Worm (Caenorhabditis elegans) whole organism, L2 larva: ENCODE results near the gene B0457.2.

Experiments used
- ama-1 ChIP-seq: fragments of 150-350 bp; optimal IDR thresholded peaks from 2 replicates; lab custom pipeline; 2018; ENCODE audit warnings: inconsistent platforms
- egl-27 ChIP-seq: sonication (generic microtip); optimal IDR thresholded peaks from 3 replicates; lab custom pipeline; 2017; ENCODE audit warnings: missing biosample characterization, missing genetic modification reagents, missing genetic modification characterization
- lin-39 ChIP-seq: fragments of 150-350 bp; optimal IDR thresholded peaks from 2 replicates; lab custom pipeline; 2014; ENCODE audit warnings: missing biosample characterization, missing genetic modification reagents, missing genetic modification characterization
- nhr-11 ChIP-seq: fragments of 150-350 bp; optimal IDR thresholded peaks from 2 replicates; lab custom pipeline; 2014; ENCODE audit warnings: missing biosample characterization, missing genetic modification characterization
- unc-62 ChIP-seq: fragments of 150-350 bp; optimal IDR thresholded peaks from 2 replicates; lab custom pipeline; 2014; ENCODE audit warnings: missing biosample characterization, missing genetic modification reagents, missing genetic modification characterization

DNA sequence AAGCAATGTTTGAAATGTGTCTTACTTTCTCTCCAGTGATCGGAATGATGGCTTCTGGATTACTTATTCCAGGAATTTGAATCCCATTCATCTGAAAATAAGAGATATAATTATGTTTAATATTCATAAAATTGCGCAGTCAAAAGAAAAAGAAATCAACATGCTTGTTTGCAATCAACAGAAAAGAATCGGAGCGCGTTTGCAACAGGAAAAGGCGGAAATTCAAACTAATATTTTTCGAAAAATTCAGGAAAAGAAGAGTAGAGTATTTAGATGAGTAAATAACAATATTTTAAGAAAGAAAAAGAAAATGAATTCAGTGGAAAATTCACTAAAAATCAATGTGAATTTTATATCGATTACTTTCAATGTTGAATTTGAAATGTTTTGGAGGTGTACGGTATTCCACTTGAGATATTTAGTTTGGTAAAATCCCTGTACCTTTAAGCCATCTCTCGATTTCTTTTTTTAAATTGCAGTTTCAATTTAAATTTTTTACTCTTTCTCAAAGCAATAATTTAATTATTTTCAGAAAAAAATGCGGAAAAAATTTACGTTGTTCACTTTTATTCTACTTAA, 14.1 kb upstream of the B0457.2 start, which contains the start of the genes set-17 and T21B10.4:
- TF ChIP-seq lin-39 (no peak), unc-62 (no peak), nhr-11 (no peak), egl-27 (no peak), ama-1 (lab: Kevin White, UChicago) (no peak)
